Worm (Caenorhabditis elegans) whole organism, L3 larva: ENCODE results near the gene fmil-1.

Experiments used
- aly-2 ChIP-seq: fragments of 150-350 bp; optimal IDR thresholded peaks from 2 replicates; lab custom pipeline; 2014; ENCODE audit warnings: missing biosample characterization, missing genetic modification characterization
- ama-1 ChIP-seq: fragments of 150-350 bp; optimal IDR thresholded peaks from 2 replicates; lab custom pipeline; 2018
- ztf-11 ChIP-seq: fragments of 150-350 bp; optimal IDR thresholded peaks from 2 replicates; lab custom pipeline; 2014; ENCODE audit warnings: missing biosample characterization, missing genetic modification characterization

ce11 chrIV:3666543-3666942 is 2.0 kb downstream of the fmil-1 start:
- no peak for TF ChIP-seq ztf-11 (tag; lab: Kevin White, UChicago)
- no peak for TF ChIP-seq ama-1
- TF ChIP-seq aly-2 (tag; lab: Kevin White, UChicago), result no peak
